Fruit fly (Drosophila melanogaster) whole organism, embryonic: Measurements from ENCODE around the gene CG5262.

Experiments
- B-H1 ChIP-seq: fragments of 200-800 bp; sonication (Bioruptor generic); IDR thresholded peaks from 3 replicates; pipeline ENCODE4 v1.3.6; 2022; ENCODE audit warnings: missing biosample characterization, missing genetic modification characterization
- Bgb ChIP-seq: fragments of 200-800 bp; sonication (Bioruptor generic); IDR thresholded peaks from 2 replicates; pipeline ENCODE4 v1.3.6; 2022; ENCODE audit warnings: missing biosample characterization, missing genetic modification characterization; ENCODE audit not compliant: partially characterized antibody
- C15 ChIP-seq: fragments of 200-800 bp; sonication (Bioruptor generic); IDR thresholded peaks from 3 replicates; pipeline ENCODE4 v1.3.6; 2022; ENCODE audit warnings: missing biosample characterization, missing genetic modification characterization
- CG10209 ChIP-seq: fragments of 200-800 bp; sonication (Bioruptor generic); optimal IDR thresholded peaks from 3 replicates; lab custom pipeline; 2017; ENCODE audit warnings: missing biosample characterization, mild to moderate bottlenecking, missing genetic modification characterization, missing genetic modification reagents
- CG10366 ChIP-seq: fragments of 200-800 bp; sonication (Bioruptor generic); IDR thresholded peaks from 2 replicates; pipeline ENCODE4 v1.3.6; 2022; ENCODE audit warnings: missing biosample characterization, missing genetic modification characterization
- CG14965 ChIP-seq: fragments of 200-800 bp; sonication (Bioruptor generic); optimal IDR thresholded peaks from 2 replicates; lab custom pipeline; 2016; ENCODE audit warnings: missing biosample characterization, missing genetic modification characterization, borderline replicate concordance
- CG17359 ChIP-seq: fragments of 200-800 bp; sonication (Bioruptor generic); optimal IDR thresholded peaks from 3 replicates; lab custom pipeline; 2018; ENCODE audit warnings: missing biosample characterization, mild to moderate bottlenecking, missing genetic modification characterization, moderate library complexity
- CG17361 ChIP-seq: fragments of 200-800 bp; sonication (Bioruptor generic); IDR thresholded peaks from 3 replicates; pipeline ENCODE4 v1.3.6; 2022; ENCODE audit warnings: missing biosample characterization, missing genetic modification characterization
- CG17612 ChIP-seq: fragments of 200-800 bp; sonication (Bioruptor generic); IDR thresholded peaks from 2 replicates; pipeline ENCODE4 v1.3.6; 2022; ENCODE audit warnings: missing biosample characterization, missing genetic modification characterization
- CG17802 ChIP-seq: fragments of 200-800 bp; sonication (Bioruptor generic); optimal IDR thresholded peaks from 2 replicates; lab custom pipeline; 2018; ENCODE audit warnings: missing biosample characterization, mild to moderate bottlenecking, missing genetic modification characterization, moderate library complexity
- CG17912 ChIP-seq: fragments of 200-800 bp; sonication (Bioruptor generic); optimal IDR thresholded peaks from 2 replicates; lab custom pipeline; 2018; ENCODE audit warnings: missing biosample characterization, mild to moderate bottlenecking, missing genetic modification characterization
- CG2129 ChIP-seq: fragments of 200-800 bp; sonication (Bioruptor generic); IDR thresholded peaks from 2 replicates; pipeline ENCODE4 v1.3.6; 2022; ENCODE audit warnings: missing biosample characterization, missing genetic modification characterization; ENCODE audit not compliant: partially characterized antibody
- CG2202 ChIP-seq: fragments of 200-800 bp; sonication (Bioruptor generic); optimal IDR thresholded peaks from 2 replicates; lab custom pipeline; 2018; ENCODE audit warnings: missing biosample characterization, mild to moderate bottlenecking, missing genetic modification characterization
- CG3726 ChIP-seq: fragments of 200-800 bp; sonication (Bioruptor generic); IDR thresholded peaks from 3 replicates; pipeline ENCODE4, ENCODE4 v1.3.6; 2022; ENCODE audit warnings: missing biosample characterization, missing genetic modification characterization
- CG6765 ChIP-seq: fragments of 200-800 bp; sonication (Bioruptor generic); optimal IDR thresholded peaks from 3 replicates; lab custom pipeline; 2017; ENCODE audit warnings: missing biosample characterization, mild to moderate bottlenecking, missing genetic modification characterization
- CG7745 ChIP-seq: fragments of 200-800 bp; sonication (Bioruptor generic); optimal IDR thresholded peaks from 2 replicates; lab custom pipeline; 2018; ENCODE audit warnings: missing biosample characterization, mild to moderate bottlenecking, missing genetic modification characterization, moderate library complexity
- CG7839 ChIP-seq: fragments of 200-800 bp; sonication (Bioruptor generic); optimal IDR thresholded peaks from 3 replicates; lab custom pipeline; 2018; ENCODE audit warnings: missing biosample characterization, mild to moderate bottlenecking, missing genetic modification characterization, moderate library complexity
- CG8388 ChIP-seq: fragments of 200-800 bp; sonication (Bioruptor generic); optimal IDR thresholded peaks from 2 replicates; lab custom pipeline; 2019; ENCODE audit warnings: missing biosample characterization, mild to moderate bottlenecking, missing genetic modification characterization, moderate library complexity
- Fer2 ChIP-seq: fragments of 200-800 bp; sonication (Bioruptor generic); optimal IDR thresholded peaks from 2 replicates; lab custom pipeline; 2018; ENCODE audit warnings: missing biosample characterization, mild to moderate bottlenecking, missing genetic modification characterization, moderate library complexity
- HLH4C ChIP-seq: fragments of 200-800 bp; sonication (Bioruptor generic); IDR thresholded peaks from 3 replicates; pipeline ENCODE4 v1.3.6; 2022; ENCODE audit warnings: missing biosample characterization, missing genetic modification characterization; ENCODE audit not compliant: partially characterized antibody
- Hr39 ChIP-seq: fragments of >200 bp; optimal IDR thresholded peaks from 2 replicates; lab custom pipeline; 2017
- MTF-1 ChIP-seq: fragments of 200-800 bp; sonication (Bioruptor generic); optimal IDR thresholded peaks from 2 replicates; lab custom pipeline; 2018; ENCODE audit warnings: missing biosample characterization, mild to moderate bottlenecking, missing genetic modification characterization, borderline replicate concordance
- Max ChIP-seq: fragments of 200-800 bp; sonication (Bioruptor generic); optimal IDR thresholded peaks from 2 replicates; lab custom pipeline; 2016; ENCODE audit warnings: missing biosample characterization, mild to moderate bottlenecking, missing genetic modification characterization
- NC2β ChIP-seq: fragments of 200-800 bp; sonication (Bioruptor generic); optimal IDR thresholded peaks from 2 replicates; lab custom pipeline; 2016; ENCODE audit warnings: missing biosample characterization, missing genetic modification characterization
- Pdp1 ChIP-seq, 2 experiments: fragments of 200-800 bp; sonication (Bioruptor generic); optimal IDR thresholded peaks; 3 replicates each; lab custom pipeline; 2016; ENCODE audit warnings: missing biosample characterization in 2 of 2, missing genetic modification characterization in 2 of 2, mild to moderate bottlenecking in 1 of 2, moderate library complexity in 1 of 2
- Ptx1 ChIP-seq: fragments of 200-800 bp; sonication (Bioruptor generic); IDR thresholded peaks from 2 replicates; pipeline ENCODE4 v1.3.6; 2022; ENCODE audit warnings: missing biosample characterization, missing genetic modification characterization
- Trl ChIP-seq, 3 experiments: fragments of >200 bp in 2 of 3; fragments of 200-800 bp in 1 of 3; sonication (Bioruptor generic) in 1 of 3; optimal IDR thresholded peaks; 2 replicates in 1 of 3; 3 replicates in 2 of 3; lab custom pipeline; 2016 to 2017; ENCODE audit warnings: missing biosample characterization in 1 of 3, missing genetic modification characterization in 1 of 3
- ase ChIP-seq: fragments of 200-800 bp; sonication (Bioruptor generic); IDR thresholded peaks from 3 replicates; pipeline ENCODE4 v1.3.6; 2022; ENCODE audit warnings: missing biosample characterization, missing genetic modification characterization
- ato ChIP-seq: fragments of 200-800 bp; sonication (Bioruptor generic); IDR thresholded peaks from 2 replicates; pipeline ENCODE4 v1.3.6; 2022; ENCODE audit warnings: missing biosample characterization, missing genetic modification characterization; ENCODE audit not compliant: partially characterized antibody
- az2 ChIP-seq: fragments of 200-800 bp; sonication (Bioruptor generic); optimal IDR thresholded peaks from 3 replicates; lab custom pipeline; 2016; ENCODE audit warnings: missing biosample characterization, missing genetic modification characterization
- bsh ChIP-seq, 2 experiments: fragments of 200-800 bp; sonication (Bioruptor generic); optimal IDR thresholded peaks; 2 replicates each; lab custom pipeline; 2017 to 2018; ENCODE audit warnings: mild to moderate bottlenecking in 2 of 2, missing biosample characterization in 2 of 2, missing genetic modification characterization in 2 of 2, moderate library complexity in 1 of 2
- cwo ChIP-seq: fragments of 200-800 bp; sonication (Bioruptor generic); optimal IDR thresholded peaks from 3 replicates; lab custom pipeline; 2017; ENCODE audit warnings: missing biosample characterization, missing genetic modification characterization, mild to moderate bottlenecking, moderate library complexity, missing genetic modification reagents
- esg ChIP-seq: fragments of 200-800 bp; sonication (Bioruptor generic); conservative IDR thresholded peaks from 2 replicates; pipeline ENCODE4 v1.3.6; 2022; ENCODE audit warnings: missing biosample characterization, missing genetic modification characterization
- eyg ChIP-seq: fragments of 200-800 bp; sonication (Bioruptor generic); optimal IDR thresholded peaks from 3 replicates; lab custom pipeline; 2016; ENCODE audit warnings: missing biosample characterization, missing genetic modification characterization
- gsb ChIP-seq: fragments of 200-800 bp; sonication (Bioruptor generic); IDR thresholded peaks from 2 replicates; pipeline ENCODE4 v1.3.6; 2022; ENCODE audit warnings: missing biosample characterization, missing genetic modification characterization
- ham ChIP-seq: fragments of 200-800 bp; sonication (Bioruptor generic); IDR thresholded peaks from 2 replicates; pipeline ENCODE4 v1.3.6; 2022; ENCODE audit warnings: missing biosample characterization, missing genetic modification characterization
- kay ChIP-seq: fragments of 200-800 bp; sonication (Bioruptor generic); optimal IDR thresholded peaks from 2 replicates; lab custom pipeline; 2016; ENCODE audit warnings: missing biosample characterization, missing genetic modification characterization
- lab ChIP-seq: fragments of 200-800 bp; sonication (Bioruptor generic); optimal IDR thresholded peaks from 3 replicates; lab custom pipeline; 2017; ENCODE audit warnings: missing biosample characterization, missing genetic modification characterization, mild to moderate bottlenecking, moderate library complexity, missing genetic modification reagents
- luna ChIP-seq: fragments of 200-800 bp; sonication (Bioruptor generic); optimal IDR thresholded peaks from 2 replicates; lab custom pipeline; 2016; ENCODE audit warnings: missing biosample characterization, missing genetic modification characterization
- oc ChIP-seq: fragments of 200-800 bp; sonication (Bioruptor generic); optimal IDR thresholded peaks from 2 replicates; lab custom pipeline; 2018; ENCODE audit warnings: missing biosample characterization, mild to moderate bottlenecking, missing genetic modification characterization, moderate library complexity
- otp ChIP-seq: fragments of 200-800 bp; sonication (Bioruptor generic); IDR thresholded peaks from 3 replicates; pipeline ENCODE4, ENCODE4 v1.3.6; 2022; ENCODE audit warnings: missing biosample characterization, missing genetic modification characterization
- pb ChIP-seq: fragments of 200-800 bp; sonication (Bioruptor generic); optimal IDR thresholded peaks from 3 replicates; lab custom pipeline; 2016; ENCODE audit warnings: missing biosample characterization, missing genetic modification characterization
- ro ChIP-seq: fragments of 200-800 bp; sonication (Bioruptor generic); IDR thresholded peaks from 2 replicates; pipeline ENCODE4 v1.3.6; 2022; ENCODE audit warnings: missing biosample characterization, missing genetic modification characterization
- scrt ChIP-seq: fragments of 200-800 bp; sonication (Bioruptor generic); optimal IDR thresholded peaks from 2 replicates; lab custom pipeline; 2018; ENCODE audit warnings: missing biosample characterization, mild to moderate bottlenecking, missing genetic modification characterization, moderate library complexity
- slp2 ChIP-seq: fragments of 200-800 bp; sonication (Bioruptor generic); optimal IDR thresholded peaks from 2 replicates; lab custom pipeline; 2016; ENCODE audit warnings: missing biosample characterization, missing genetic modification characterization
- sqz ChIP-seq: fragments of 200-800 bp; sonication (Bioruptor generic); optimal IDR thresholded peaks from 3 replicates; lab custom pipeline; 2018; ENCODE audit warnings: missing biosample characterization, mild to moderate bottlenecking, missing genetic modification characterization
- stc ChIP-seq: fragments of 200-800 bp; sonication (Bioruptor generic); IDR thresholded peaks from 2 replicates; pipeline ENCODE4 v1.3.6; 2022; ENCODE audit warnings: missing biosample characterization, missing genetic modification characterization
- vnd ChIP-seq: fragments of 200-800 bp; sonication (Bioruptor generic); IDR thresholded peaks from 3 replicates; pipeline ENCODE4 v1.3.6; 2022; ENCODE audit warnings: missing biosample characterization, missing genetic modification characterization; ENCODE audit not compliant: partially characterized antibody
- wor ChIP-seq: fragments of 200-800 bp; sonication (Bioruptor generic); IDR thresholded peaks from 2 replicates; pipeline ENCODE4 v1.3.6; 2022; ENCODE audit warnings: missing biosample characterization, missing genetic modification characterization

Gene CG5262

DNA sequence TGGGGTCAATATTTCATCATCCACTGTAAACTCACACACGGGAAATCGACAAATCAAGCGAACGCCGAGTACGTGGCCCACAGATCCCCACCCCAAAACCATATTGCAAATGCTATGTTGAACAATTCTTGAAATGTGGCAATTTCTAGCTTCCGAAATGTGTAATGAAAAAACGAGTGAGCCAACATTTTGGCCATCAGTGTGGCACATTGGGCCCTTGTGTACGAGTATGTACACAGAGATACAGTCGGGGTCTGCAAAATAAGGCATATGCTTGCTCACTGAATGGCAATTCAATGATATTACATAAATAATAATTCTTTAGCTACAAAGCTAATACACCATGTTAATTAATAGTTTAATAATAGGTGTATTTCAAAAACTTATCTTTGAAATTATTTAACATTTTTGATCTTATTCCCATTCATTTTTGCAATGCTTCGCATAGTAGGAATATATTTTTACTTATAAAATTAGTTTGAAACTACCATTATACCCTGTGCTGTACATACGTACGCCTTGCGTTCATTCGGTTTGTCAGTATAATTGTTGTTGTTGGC lies 30.6 kb downstream of the CG5262 start (continued):
- TF ChIP-seq Fer2 (tag; lab: Kevin White, UChicago) (peak; percentile 78), CG2129 (GFP tag; lab: Robert Waterston, UW) (no peak), gsb (GFP tag; lab: Robert Waterston, UW) (peak; percentile 87), CG17612 (GFP tag; lab: Robert Waterston, UW) (peak; percentile 55; the same call in 1 of the 2 replicates), ham (GFP tag; lab: Robert Waterston, UW) (peak; percentile 52; the same call in 1 of the 2 replicates), vnd (no peak), CG3726 (peak; percentile 68; the same call in 1 of the 3 replicates), NC2β (GFP tag; lab: Kevin White, UChicago) (peak; percentile 73), B-H1 (peak; percentile 63), MTF-1 (GFP tag; lab: Kevin White, UChicago) (peak; percentile 44), luna (GFP tag; lab: Kevin White, UChicago) (peak; percentile 52), Max (GFP tag; lab: Kevin White, UChicago) (peak; percentile 86), CG6765 (GFP tag; lab: Kevin White, UChicago) (peak; percentile 85), Hr39 (lab: Kevin White, UChicago) (no peak), Bgb (GFP tag; lab: Robert Waterston, UW) (no peak), ase (GFP tag; lab: Robert Waterston, UW) (peak; percentile 76; the same call in 2 of the 3 replicates), CG8388 (peak; percentile 82), wor (GFP tag; lab: Robert Waterston, UW) (peak; percentile 59), scrt (peak; percentile 73), esg (GFP tag; lab: Robert Waterston, UW) (peak; percentile 72), pb (GFP tag; lab: Kevin White, UChicago) (peak; percentile 81), eyg (peak; percentile 53), CG7745 (tag; lab: Kevin White, UChicago) (no peak), CG14965 (GFP tag; lab: Kevin White, UChicago) (peak; percentile 45), sqz (GFP tag; lab: Kevin White, UChicago) (peak; percentile 76), HLH4C (GFP tag; lab: Robert Waterston, UW) (no peak), CG7839 (tag; lab: Kevin White, UChicago) (peak; percentile 92), C15 (no peak), CG17912 (peak; percentile 58), az2 (GFP tag; lab: Kevin White, UChicago) (peak; percentile 89), cwo (peak; percentile 85), Pdp1 (GFP tag; optimal IDR thresholded peaks at IDR 0.05; lab: Kevin White, UChicago) (peak; percentile 81 to 88), kay (GFP tag; lab: Kevin White, UChicago) (peak; percentile 80), ato (no peak), ro (GFP tag; lab: Robert Waterston, UW) (peak; percentile 71), CG10366 (GFP tag; lab: Robert Waterston, UW) (peak; percentile 78), CG17361 (GFP tag; lab: Robert Waterston, UW) (peak; percentile 96), CG17359 (tag; lab: Kevin White, UChicago) (peak; percentile 93), stc (peak; percentile 84), otp (peak; percentile 74; the same call in 1 of the 3 replicates), CG17802 (peak; percentile 23), lab (peak; percentile 92), Ptx1 (GFP tag; lab: Robert Waterston, UW) (peak; percentile 92), CG2202 (tag; lab: Kevin White, UChicago) (peak; percentile 63), CG10209 (GFP tag; lab: Kevin White, UChicago) (peak; percentile 87), Trl (optimal IDR thresholded peaks at IDR 0.05; lab: Kevin White, UChicago) (no peak), Trl (GFP tag; optimal IDR thresholded peaks at IDR 0.05; lab: Kevin White, UChicago) (peak; percentile 76), oc (tag; lab: Kevin White, UChicago) (peak; percentile 85), slp2 (peak; percentile 73), bsh (GFP tag; optimal IDR thresholded peaks at IDR 0.05; lab: Kevin White, UChicago) (peak; percentile 82 to 86)
